Worm (Caenorhabditis elegans) whole organism, L4 larva: Measurements from ENCODE around the gene mks-5.

Experiments used
- T26A8.4 ChIP-seq: fragments of 200-800 bp; sonication (Bioruptor generic); IDR thresholded peaks from 2 replicates; pipeline ENCODE4 v1.3.6; 2022; ENCODE audit warnings: missing genetic modification characterization, missing compliant biosample characterization
- ama-1 ChIP-seq: fragments of 150-350 bp; optimal IDR thresholded peaks from 2 replicates; lab custom pipeline; 2014; ENCODE audit warnings: inconsistent platforms, mixed read lengths
- dpl-1 ChIP-seq: fragments of 150-350 bp; optimal IDR thresholded peaks from 2 replicates; lab custom pipeline; 2014; ENCODE audit warnings: missing biosample characterization, missing genetic modification reagents, missing genetic modification characterization
- fos-1 ChIP-seq: fragments of 150-350 bp; optimal IDR thresholded peaks from 2 replicates; lab custom pipeline; 2014; ENCODE audit warnings: missing biosample characterization, missing genetic modification characterization
- mdl-1 ChIP-seq, 2 experiments: fragments of 150-350 bp in 1 of 2; sonication (generic microtip) in 1 of 2; optimal IDR thresholded peaks; 2 replicates each; lab custom pipeline; 2014 to 2017; ENCODE audit warnings: missing biosample characterization in 2 of 2, missing genetic modification characterization in 2 of 2
- nhr-102 ChIP-seq: sonication (generic microtip); optimal IDR thresholded peaks from 2 replicates; lab custom pipeline; 2016; ENCODE audit warnings: mild to moderate bottlenecking, missing genetic modification characterization, moderate library complexity, missing compliant biosample characterization
- nhr-25 ChIP-seq: sonication (generic microtip); optimal IDR thresholded peaks from 2 replicates; lab custom pipeline; 2017; ENCODE audit warnings: missing genetic modification characterization, mild to moderate bottlenecking, missing compliant biosample characterization, antibody characterized with exemption, moderate library complexity, borderline replicate concordance; ENCODE audit not compliant: insufficient read depth
- rbr-2 ChIP-seq: sonication (generic microtip); optimal IDR thresholded peaks from 2 replicates; lab custom pipeline; 2016; ENCODE audit warnings: missing genotype, missing genetic modification characterization, missing compliant biosample characterization
- skn-1 ChIP-seq: fragments of 150-350 bp; optimal IDR thresholded peaks from 2 replicates; lab custom pipeline; 2014; ENCODE audit warnings: missing biosample characterization, missing genetic modification characterization
- snpc-1.2 ChIP-seq: fragments of 200-800 bp; sonication (Bioruptor generic); IDR thresholded peaks from 2 replicates; pipeline ENCODE4 v1.3.6; 2022; ENCODE audit warnings: missing genetic modification reagents, missing genetic modification characterization, missing compliant biosample characterization
- snpc-4 ChIP-seq: fragments of 150-350 bp; optimal IDR thresholded peaks from 2 replicates; lab custom pipeline; 2014; ENCODE audit warnings: missing biosample characterization, missing genetic modification characterization
- unc-62 ChIP-seq, 3 experiments: fragments of 150-350 bp in 1 of 3; sonication (generic microtip); optimal IDR thresholded peaks in 2 of 3; peaks in 1 of 3; 1 replicate in 1 of 3; 2 replicates in 2 of 3; lab custom pipeline; 2014 to 2017; ENCODE audit warnings: missing biosample characterization in 3 of 3, missing genetic modification characterization in 3 of 3, missing genetic modification reagents in 3 of 3, missing genotype in 1 of 3

DNA sequence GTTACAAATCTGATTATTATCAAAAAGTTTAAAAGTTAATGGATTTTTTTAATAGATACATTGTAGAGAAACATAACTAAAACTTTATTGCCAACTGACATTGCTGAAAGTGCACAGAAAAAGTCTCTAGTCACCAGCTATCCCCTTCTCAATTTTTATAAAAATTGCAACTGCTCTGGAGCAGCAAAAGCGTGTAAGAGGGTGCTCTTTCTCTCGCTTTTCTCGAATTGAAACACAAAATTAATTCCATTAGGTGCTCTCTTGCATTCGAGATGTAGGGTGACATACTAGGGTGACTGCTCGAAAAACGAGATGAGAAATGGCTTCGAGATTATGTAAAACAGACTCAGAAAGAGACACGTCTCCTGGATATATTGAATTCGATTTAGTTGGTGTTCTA is 39.4 kb upstream of the mks-5 start:
- no peak for TF ChIP-seq ama-1 (lab: Kevin White, UChicago)
- no peak for TF ChIP-seq snpc-4 (tag; lab: Kevin White, UChicago)
- TF ChIP-seq fos-1 = no peak
- no peak for TF ChIP-seq T26A8.4 (GFP tag; lab: Robert Waterston, UW)
- TF ChIP-seq mdl-1 (tag; optimal IDR thresholded peaks at IDR 0.05; lab: Kevin White, UChicago) = no peak
- no peak for TF ChIP-seq skn-1 (tag; lab: Kevin White, UChicago)
- TF ChIP-seq unc-62 (GFP tag; optimal IDR thresholded peaks at IDR 0.05 in 1 of 2; lab: Kevin White, UChicago) = no peak
- TF ChIP-seq unc-62 (tag; optimal IDR thresholded peaks at IDR 0.05; lab: Kevin White, UChicago) = no peak
- no peak for TF ChIP-seq rbr-2 (tag; lab: Kevin White, UChicago)
- TF ChIP-seq nhr-102 = no peak
- no peak for TF ChIP-seq dpl-1 (GFP tag; lab: Kevin White, UChicago)
- TF ChIP-seq snpc-1.2 = no peak
- TF ChIP-seq nhr-25 (tag; lab: Kevin White, UChicago) = no peak
